Worm (Caenorhabditis elegans): Measurements from ENCODE around the gene nhr-254.

Gene nhr-254

ce11 chrV:359466-359865 lies 33.0 kb upstream of the nhr-254 start, which contains the start of gene T22H9.1:
TSS of gene T22H9.1 (plus strand) at chrV:359766.
- TF ChIP-seq ref-1 (GFP tag; conservative IDR thresholded peaks at IDR 0.05) (no peak), flt-1 (GFP tag; IDR thresholded peaks at IDR 0.05) (no peak)

ce11 chrV:360068-360467 lies 32.4 kb upstream of the nhr-254 start:
- TF ChIP-seq T22C8.4 (GFP tag; IDR thresholded peaks at IDR 0.05) = no peak
- TF ChIP-seq flt-1 (GFP tag; IDR thresholded peaks at IDR 0.05) = no peak
- no peak for TF ChIP-seq ztf-29 (GFP tag; IDR thresholded peaks at IDR 0.05)
- TF ChIP-seq ztf-23 (GFP tag; IDR thresholded peaks at IDR 0.05) = no peak
- no peak for TF ChIP-seq tab-1 (GFP tag; IDR thresholded peaks at IDR 0.05)
- no peak for TF ChIP-seq ref-1 (GFP tag; conservative IDR thresholded peaks at IDR 0.05)
- TF ChIP-seq med-1 (GFP tag; optimal IDR thresholded peaks at IDR 0.05; ENCODE audit: insufficient read depth) = no peak
- no peak for TF ChIP-seq klf-2 (GFP tag; conservative IDR thresholded peaks at IDR 0.05)
- TF ChIP-seq cog-1 (tag; optimal IDR thresholded peaks at IDR 0.05) = no peak

DNA sequence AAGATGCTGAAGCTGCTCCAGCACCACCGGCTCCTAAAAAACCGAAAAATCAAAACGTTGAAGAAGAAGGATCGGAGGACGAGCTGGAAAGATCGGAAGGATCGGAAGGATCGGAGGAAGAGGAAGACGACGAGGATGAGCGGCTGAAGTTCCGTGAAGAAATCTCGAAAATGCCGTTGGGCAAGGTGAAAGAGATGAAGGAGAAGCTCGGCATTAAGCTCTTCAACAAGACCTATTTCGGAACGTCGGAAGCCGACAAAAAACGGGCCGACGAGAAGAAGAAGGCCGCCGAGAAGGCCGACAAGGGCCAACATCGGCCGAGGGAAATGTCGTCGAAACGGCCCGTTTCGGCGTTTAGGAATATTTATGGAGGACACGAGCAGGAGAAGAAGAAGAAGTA lies 31.1 kb upstream of the nhr-254 start:
- TF ChIP-seq med-1 (GFP tag; optimal IDR thresholded peaks at IDR 0.05; ENCODE audit: insufficient read depth) (no peak), T22C8.4 (GFP tag; IDR thresholded peaks at IDR 0.05) (no peak), ztf-23 (GFP tag; IDR thresholded peaks at IDR 0.05) (no peak), tab-1 (GFP tag; IDR thresholded peaks at IDR 0.05) (no peak), ref-1 (GFP tag; conservative IDR thresholded peaks at IDR 0.05) (no peak), ztf-29 (GFP tag; IDR thresholded peaks at IDR 0.05) (no peak), cog-1 (tag; optimal IDR thresholded peaks at IDR 0.05) (no peak), klf-2 (GFP tag; conservative IDR thresholded peaks at IDR 0.05) (no peak), flt-1 (GFP tag; IDR thresholded peaks at IDR 0.05) (no peak)

DNA sequence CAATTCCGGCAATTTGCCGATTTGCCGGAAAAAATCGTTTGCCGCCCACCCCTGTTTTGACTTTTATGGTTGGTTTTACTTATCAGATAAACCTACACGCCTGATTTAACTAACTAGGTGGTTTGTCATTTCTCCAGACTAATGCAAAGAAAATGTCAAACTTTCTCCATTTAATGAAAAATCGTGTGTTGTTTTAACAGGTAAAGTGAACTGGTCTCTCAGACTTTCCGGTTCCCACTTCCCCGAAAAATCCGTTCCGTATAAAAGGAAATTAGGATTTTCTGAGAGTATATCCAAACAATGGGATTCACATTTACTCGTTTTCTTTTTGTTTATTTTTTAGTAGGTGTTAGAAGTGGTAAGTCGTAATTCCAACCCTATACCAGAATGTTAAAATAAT lies 27.8 kb upstream of the nhr-254 start, which contains the start of gene mltn-6:
mltn-6 (plus strand) TSS at position 301 of the 400 bp plus-strand sequence.
- TF ChIP-seq flt-1 (GFP tag; IDR thresholded peaks at IDR 0.05) (no peak), ztf-29 (GFP tag; IDR thresholded peaks at IDR 0.05) (no peak), med-1 (GFP tag; optimal IDR thresholded peaks at IDR 0.05; ENCODE audit: insufficient read depth) (no peak), ref-1 (GFP tag; conservative IDR thresholded peaks at IDR 0.05) (no peak), T22C8.4 (GFP tag; IDR thresholded peaks at IDR 0.05) (no peak), tab-1 (GFP tag; IDR thresholded peaks at IDR 0.05) (no peak), ztf-23 (GFP tag; IDR thresholded peaks at IDR 0.05) (no peak), klf-2 (GFP tag; conservative IDR thresholded peaks at IDR 0.05) (no peak), cog-1 (tag; optimal IDR thresholded peaks at IDR 0.05) (no peak)

DNA sequence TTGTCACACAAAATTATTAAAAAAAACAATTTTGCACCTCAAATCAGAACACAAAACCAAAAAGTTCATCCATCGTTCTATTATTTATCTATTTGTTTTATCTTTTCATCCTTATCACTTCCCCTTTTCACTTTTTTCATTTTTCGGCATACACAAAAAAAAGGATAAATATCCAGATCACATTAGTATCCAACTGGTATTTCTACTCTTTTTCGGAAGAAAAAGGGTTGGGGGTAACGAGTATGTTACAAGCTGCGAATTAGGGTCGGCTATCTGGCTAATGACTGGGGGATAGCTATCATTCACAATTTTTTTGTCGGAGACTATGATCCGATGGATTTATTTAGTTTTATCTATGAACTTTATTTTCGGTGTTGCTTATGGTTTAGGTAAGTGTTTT lies 22.4 kb upstream of the nhr-254 start, which contains the start of gene mltn-7:
mltn-7 (plus strand) TSS at position 301 of the 400 bp plus-strand sequence.
- TF ChIP-seq T22C8.4 (GFP tag; IDR thresholded peaks at IDR 0.05) = no peak
- TF ChIP-seq med-1 (GFP tag; optimal IDR thresholded peaks at IDR 0.05; ENCODE audit: insufficient read depth) = no peak
- TF ChIP-seq flt-1 (GFP tag; IDR thresholded peaks at IDR 0.05) = no peak
- TF ChIP-seq ztf-23 (GFP tag; IDR thresholded peaks at IDR 0.05) = no peak
- no peak for TF ChIP-seq ztf-29 (GFP tag; IDR thresholded peaks at IDR 0.05)
- TF ChIP-seq ref-1 (GFP tag; conservative IDR thresholded peaks at IDR 0.05) = no peak
- TF ChIP-seq cog-1 (tag; optimal IDR thresholded peaks at IDR 0.05) = no peak
- TF ChIP-seq tab-1 (GFP tag; IDR thresholded peaks at IDR 0.05) = no peak
- TF ChIP-seq klf-2 (GFP tag; conservative IDR thresholded peaks at IDR 0.05) = no peak

- 0 out of 2 replicates have a peak, but pooled peaks have one; percentile 31 for TF ChIP-seq flt-1 (GFP tag; IDR thresholded peaks at IDR 0.05)
- TF ChIP-seq cog-1 (tag; optimal IDR thresholded peaks at IDR 0.05) = no peak
These were observed 19.2 kb upstream of the nhr-254 start for ce11 chrV:373192-373591.

DNA sequence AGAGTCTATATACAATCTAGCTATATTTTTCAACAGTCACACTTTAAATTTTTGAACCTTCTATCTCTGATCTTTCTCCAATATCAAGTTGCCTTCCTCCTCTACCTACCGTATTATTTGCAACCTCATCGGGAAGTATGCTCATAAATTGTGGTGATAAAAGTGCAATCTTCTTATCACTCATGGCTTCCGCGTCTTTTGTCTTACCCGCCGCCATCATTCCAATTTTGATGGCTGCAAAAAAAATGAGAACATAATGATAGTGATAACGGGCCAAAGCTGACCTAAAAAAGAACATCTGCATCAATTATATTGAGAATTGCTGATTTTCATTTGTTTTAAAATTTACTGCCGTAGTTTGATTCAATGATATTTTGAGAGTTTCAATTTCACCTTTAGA lies 15.6 kb upstream of the nhr-254 start:
- TF ChIP-seq cog-1 (tag; optimal IDR thresholded peaks at IDR 0.05) (no peak), ref-1 (GFP tag; conservative IDR thresholded peaks at IDR 0.05) (no peak), ztf-23 (GFP tag; IDR thresholded peaks at IDR 0.05) (no peak), T22C8.4 (GFP tag; IDR thresholded peaks at IDR 0.05) (no peak), ztf-29 (GFP tag; IDR thresholded peaks at IDR 0.05) (no peak), klf-2 (GFP tag; conservative IDR thresholded peaks at IDR 0.05) (no peak), tab-1 (GFP tag; IDR thresholded peaks at IDR 0.05) (no peak)

DNA sequence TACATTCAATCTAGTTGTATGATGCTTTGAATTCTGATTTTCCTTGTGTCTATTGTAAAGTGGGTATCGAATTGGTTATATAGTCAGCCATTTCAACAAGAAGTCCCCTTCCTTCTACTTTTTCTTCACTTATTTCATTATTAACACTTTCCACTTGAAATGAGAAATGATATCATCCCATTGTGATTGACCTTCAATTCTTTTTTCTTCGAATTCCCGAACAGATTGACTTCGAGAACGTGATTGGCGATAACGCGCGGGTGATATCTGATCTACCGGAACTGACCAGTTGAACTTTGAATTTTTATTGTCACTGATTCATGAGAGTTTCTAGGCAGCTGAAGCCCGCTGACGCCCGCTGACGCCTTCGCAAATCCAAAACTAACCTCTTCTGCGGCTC lies 14.2 kb upstream of the nhr-254 start:
- TF ChIP-seq tab-1 (GFP tag; IDR thresholded peaks at IDR 0.05) (no peak), ztf-23 (GFP tag; IDR thresholded peaks at IDR 0.05) (no peak), klf-2 (GFP tag; conservative IDR thresholded peaks at IDR 0.05) (no peak)

- no peak for TF ChIP-seq T22C8.4 (GFP tag; IDR thresholded peaks at IDR 0.05)
- no peak for TF ChIP-seq klf-2 (GFP tag; conservative IDR thresholded peaks at IDR 0.05)
- no peak for TF ChIP-seq ztf-23 (GFP tag; IDR thresholded peaks at IDR 0.05)
- TF ChIP-seq tab-1 (GFP tag; IDR thresholded peaks at IDR 0.05) = no peak
- TF ChIP-seq cog-1 (tag; optimal IDR thresholded peaks at IDR 0.05) = no peak
- TF ChIP-seq flt-1 (GFP tag; IDR thresholded peaks at IDR 0.05) = no peak
- TF ChIP-seq ref-1 (GFP tag; conservative IDR thresholded peaks at IDR 0.05) = no peak
- TF ChIP-seq med-1 (GFP tag; optimal IDR thresholded peaks at IDR 0.05; ENCODE audit: insufficient read depth) = no peak
- no peak for TF ChIP-seq ztf-29 (GFP tag; IDR thresholded peaks at IDR 0.05)
These were observed 12.2 kb upstream of the nhr-254 start, which contains the start of gene mltn-8 for ce11 chrV:380186-380585. TSS of gene mltn-8 (minus strand) at chrV:380286.

DNA sequence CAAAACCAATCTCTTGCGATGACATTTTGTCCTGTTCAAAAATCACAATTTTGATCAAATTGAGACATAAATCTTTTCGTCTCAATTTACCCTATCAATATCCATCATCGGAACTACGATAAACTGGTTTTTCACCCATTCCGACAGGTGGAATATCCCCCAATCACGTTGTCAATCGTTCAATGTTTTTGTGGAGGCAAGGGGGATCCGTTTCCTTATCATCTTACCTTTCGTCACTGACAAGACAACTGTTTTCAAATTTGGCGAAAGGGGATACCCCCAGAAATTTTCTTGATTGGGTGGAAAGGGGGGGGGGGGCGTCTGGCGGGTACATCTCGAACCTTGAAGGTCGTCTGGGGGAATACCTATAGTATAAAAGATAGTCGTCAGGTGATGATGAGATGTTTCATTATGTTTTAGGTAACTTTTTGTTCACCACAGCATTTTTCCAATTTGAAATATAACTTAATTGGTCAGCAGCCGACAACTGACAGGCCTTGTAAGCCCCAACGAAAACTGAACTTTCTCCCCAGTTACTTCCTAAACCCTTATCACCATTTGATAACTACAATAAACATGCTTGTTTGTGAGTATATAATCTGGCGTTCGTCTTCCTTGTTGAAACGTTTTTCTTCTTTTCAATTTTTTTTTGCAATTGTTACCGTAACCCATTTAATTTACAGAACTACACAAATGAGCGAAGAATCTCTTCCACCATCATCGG lies 11.0 kb upstream of the nhr-254 start, which contains the start of gene ZK6.8:
ZK6.8 (plus strand) TSS at position 682 of the 724 bp plus-strand sequence.
- no peak for TF ChIP-seq T22C8.4 (GFP tag; IDR thresholded peaks at IDR 0.05)
- TF ChIP-seq ref-1 (GFP tag; conservative IDR thresholded peaks at IDR 0.05) = no peak
- no peak for TF ChIP-seq ztf-23 (GFP tag; IDR thresholded peaks at IDR 0.05)
- no peak for TF ChIP-seq flt-1 (GFP tag; IDR thresholded peaks at IDR 0.05)
- TF ChIP-seq tab-1 (GFP tag; IDR thresholded peaks at IDR 0.05) = no peak
- TF ChIP-seq ztf-29 (GFP tag; IDR thresholded peaks at IDR 0.05) = no peak
- TF ChIP-seq cog-1 (tag; optimal IDR thresholded peaks at IDR 0.05) = no peak
- TF ChIP-seq med-1 (GFP tag; optimal IDR thresholded peaks at IDR 0.05; ENCODE audit: insufficient read depth) = no peak
- no peak for TF ChIP-seq klf-2 (GFP tag; conservative IDR thresholded peaks at IDR 0.05)
